Fruit fly (Drosophila melanogaster): ENCODE data around the gene CG5274.
A peak's percentile ranks its signal among the peaks of the same experiment; 100 is the strongest.

The CG5274 gene

DNA sequence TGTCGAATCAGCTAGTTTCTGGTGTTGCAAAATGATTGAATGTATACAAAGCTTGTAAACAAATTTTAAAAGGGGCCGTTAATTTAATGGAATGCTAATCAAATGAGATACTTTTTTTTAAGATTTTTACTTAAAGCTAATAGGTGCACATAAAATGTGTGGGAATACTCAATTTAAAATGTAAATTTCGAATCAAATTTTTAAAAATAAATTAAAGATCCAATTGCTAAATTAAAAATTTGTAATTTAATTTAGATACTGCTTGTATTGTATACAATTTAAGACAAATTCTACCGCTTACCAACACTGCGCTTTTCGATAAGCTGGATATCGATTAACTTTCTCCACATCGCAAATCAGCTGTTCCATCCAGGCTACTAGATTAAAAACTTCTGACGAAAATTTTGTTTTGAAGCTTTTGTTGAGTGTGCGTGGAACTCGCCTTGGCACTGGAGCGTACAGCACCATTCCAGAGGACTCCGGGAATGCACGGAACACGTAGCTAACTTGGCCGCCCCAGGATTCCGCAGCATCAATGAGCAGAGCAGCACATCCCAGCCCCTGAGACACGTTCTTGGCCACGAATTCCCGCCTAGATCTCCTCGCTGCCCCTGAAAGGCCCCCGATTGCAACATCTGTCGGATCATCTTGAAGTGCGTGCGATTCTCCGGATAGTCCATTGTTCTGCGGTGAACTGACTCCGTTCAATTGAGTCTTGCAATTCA lies 43.2 kb downstream of the CG5274 start, which contains the start of the genes CG5498 and fbl (continued):
- peak; percentile 62 for TF ChIP-seq gsb-n (tag; optimal IDR thresholded peaks at IDR 0.05)
- no peak for TF ChIP-seq sim (GFP tag; IDR thresholded peaks at IDR 0.05)
- TF ChIP-seq CG17612 (GFP tag; IDR thresholded peaks at IDR 0.05) = no peak
- TF ChIP-seq CG10565 (GFP tag; optimal IDR thresholded peaks at IDR 0.05) = no peak
- TF ChIP-seq tin (GFP tag; optimal IDR thresholded peaks at IDR 0.05) = peak; percentile 46
- TF ChIP-seq dmrt99B (tag; optimal IDR thresholded peaks at IDR 0.05) = peak; percentile 62
- no peak for TF ChIP-seq CG5953 (GFP tag; IDR thresholded peaks at IDR 0.05)
- TF ChIP-seq dpn (GFP tag; optimal IDR thresholded peaks at IDR 0.05) = peak; percentile 50 to 73
- peak; percentile 0 for TF ChIP-seq tx (GFP tag; optimal IDR thresholded peaks at IDR 0.05)
- no peak for TF ChIP-seq zf30C (GFP tag; optimal IDR thresholded peaks at IDR 0.05)
- TF ChIP-seq jumu (GFP tag; optimal IDR thresholded peaks at IDR 0.05) = peak; percentile 35
- peak; percentile 38; the same call in 1 of the 2 replicates for TF ChIP-seq NFAT (GFP tag; IDR thresholded peaks at IDR 0.05)
- TF ChIP-seq D (optimal IDR thresholded peaks at IDR 0.05) = no peak
- peak; percentile 41 for TF ChIP-seq D (GFP tag; optimal IDR thresholded peaks at IDR 0.05)
- no peak for TF ChIP-seq CG7928 (GFP tag; optimal IDR thresholded peaks at IDR 0.05)
- no peak for TF ChIP-seq CG8478 (optimal IDR thresholded peaks at IDR 0.05)
- TF ChIP-seq crol (GFP tag; IDR thresholded peaks at IDR 0.05) = 0 out of 2 replicates have a peak, but pooled peaks have one; percentile 34
- TF ChIP-seq CG43689 (GFP tag; IDR thresholded peaks at IDR 0.05) = no peak
- TF ChIP-seq CG15696 (tag; optimal IDR thresholded peaks at IDR 0.05) = peak; percentile 61
- TF ChIP-seq CG10979 (tag; optimal IDR thresholded peaks at IDR 0.05) = peak; percentile 52
- TF ChIP-seq CG32767 (GFP tag; IDR thresholded peaks at IDR 0.05) = no peak
- 0 out of 3 replicates have a peak, but pooled peaks have one; percentile 23 for TF ChIP-seq CG34422 (GFP tag; IDR thresholded peaks at IDR 0.05)
- TF ChIP-seq Six4 (GFP tag; optimal IDR thresholded peaks at IDR 0.05) = peak; percentile 30
- no peak for TF ChIP-seq CG17802 (tag; optimal IDR thresholded peaks at IDR 0.05)
- TF ChIP-seq CG12236 (GFP tag; optimal IDR thresholded peaks at IDR 0.05) = no peak
- no peak for TF ChIP-seq h (optimal IDR thresholded peaks at IDR 0.05)
- peak; percentile 39 for TF ChIP-seq fd96Cb (tag; optimal IDR thresholded peaks at IDR 0.05)
- no peak for TF ChIP-seq CG11085 (GFP tag; IDR thresholded peaks at IDR 0.05)
- peak; percentile 80 for TF ChIP-seq CoRest (tag; optimal IDR thresholded peaks at IDR 0.05)
- TF ChIP-seq CG7745 (tag; optimal IDR thresholded peaks at IDR 0.05) = peak; percentile 45
- no peak for TF ChIP-seq Sry-β (GFP tag; optimal IDR thresholded peaks at IDR 0.05)
- TF ChIP-seq Dll (GFP tag; IDR thresholded peaks at IDR 0.05; ENCODE audit: partially characterized antibody) = peak; percentile 49; the same call in 1 of the 4 replicates
- TF ChIP-seq CG1792 (GFP tag; optimal IDR thresholded peaks at IDR 0.05) = no peak
- no peak for TF ChIP-seq dimm (GFP tag; IDR thresholded peaks at IDR 0.05)
- no peak for TF ChIP-seq CG3163 (GFP tag; optimal IDR thresholded peaks at IDR 0.05)
- TF ChIP-seq CG32532 (GFP tag; IDR thresholded peaks at IDR 0.05) = peak; percentile 52; the same call in 1 of the 2 replicates
- peak; percentile 29 for TF ChIP-seq CG33213 (GFP tag; optimal IDR thresholded peaks at IDR 0.05)
- peak; percentile 36 for TF ChIP-seq CG10147 (GFP tag; optimal IDR thresholded peaks at IDR 0.05)
- TF ChIP-seq stc (GFP tag; IDR thresholded peaks at IDR 0.05) = 0 out of 2 replicates have a peak, but pooled peaks have one; percentile 29
- TF ChIP-seq trh (GFP tag; optimal IDR thresholded peaks at IDR 0.05) = no peak
- TF ChIP-seq CG11247 (GFP tag; IDR thresholded peaks at IDR 0.05) = 0 out of 2 replicates have a peak, but pooled peaks have one; percentile 22
- no peak for TF ChIP-seq CG16779 (GFP tag; IDR thresholded peaks at IDR 0.05)
- TF ChIP-seq CG34376 (GFP tag; optimal IDR thresholded peaks at IDR 0.05) = peak; percentile 75
- peak; percentile 66 for TF ChIP-seq CG31441 (GFP tag; IDR thresholded peaks at IDR 0.05)
- TF ChIP-seq amos (GFP tag; IDR thresholded peaks at IDR 0.05; ENCODE audit: partially characterized antibody) = no peak; the same call in 1 of the 2 replicates
- peak; percentile 52 for TF ChIP-seq CG6765 (GFP tag; optimal IDR thresholded peaks at IDR 0.05)
- no peak for TF ChIP-seq danr (GFP tag; IDR thresholded peaks at IDR 0.05)
- TF ChIP-seq bbx (GFP tag; IDR thresholded peaks at IDR 0.05; ENCODE audit: partially characterized antibody) = no peak
- peak; percentile 34 for TF ChIP-seq zen (tag; optimal IDR thresholded peaks at IDR 0.05)
- no peak for TF ChIP-seq CG10959 (GFP tag; IDR thresholded peaks at IDR 0.05)
- no peak for TF ChIP-seq CG6175 (GFP tag; IDR thresholded peaks at IDR 0.05)

All from whole organism, embryonic.